Fruit fly (Drosophila melanogaster) whole organism, embryonic: ENCODE results near the gene CG5565.

Experiments used
- CG10147 ChIP-seq: fragments of 200-800 bp; sonication (Bioruptor generic); optimal IDR thresholded peaks from 2 replicates; lab custom pipeline; 2019; ENCODE audit warnings: missing biosample characterization, mild to moderate bottlenecking, missing genetic modification characterization, moderate library complexity
- CG10267 ChIP-seq: fragments of 200-800 bp; sonication (Bioruptor generic); optimal IDR thresholded peaks from 2 replicates; lab custom pipeline; 2018; ENCODE audit warnings: missing biosample characterization, mild to moderate bottlenecking, missing genetic modification characterization, moderate library complexity
- CG11247 ChIP-seq: fragments of 200-800 bp; sonication (Bioruptor generic); IDR thresholded peaks from 2 replicates; pipeline ENCODE4 v1.3.6; 2022; ENCODE audit warnings: missing biosample characterization, missing genetic modification characterization
- CG11723 ChIP-seq: fragments of 200-800 bp; sonication (Bioruptor generic); optimal IDR thresholded peaks from 2 replicates; lab custom pipeline; 2017; ENCODE audit warnings: missing biosample characterization, mild to moderate bottlenecking, missing genetic modification characterization
- CG12236 ChIP-seq: fragments of 200-800 bp; sonication (Bioruptor generic); optimal IDR thresholded peaks from 2 replicates; lab custom pipeline; 2016; ENCODE audit warnings: missing biosample characterization, missing genetic modification characterization
- CG12299 ChIP-seq: fragments of 200-800 bp; sonication (Bioruptor generic); optimal IDR thresholded peaks from 2 replicates; lab custom pipeline; 2018; ENCODE audit warnings: missing biosample characterization, mild to moderate bottlenecking, missing genetic modification characterization
- CG13424 ChIP-seq: fragments of 200-800 bp; sonication (Bioruptor generic); optimal IDR thresholded peaks from 2 replicates; lab custom pipeline; 2019; ENCODE audit warnings: missing biosample characterization, mild to moderate bottlenecking, missing genetic modification characterization, moderate library complexity
- CG14441 ChIP-seq: fragments of 200-800 bp; sonication (Bioruptor generic); IDR thresholded peaks from 2 replicates; pipeline ENCODE4 v1.3.6; 2022; ENCODE audit warnings: missing biosample characterization, missing genetic modification characterization
- CG15073 ChIP-seq: fragments of 200-800 bp; sonication (Bioruptor generic); optimal IDR thresholded peaks from 2 replicates; lab custom pipeline; 2016; ENCODE audit warnings: missing biosample characterization, missing genetic modification characterization
- CG15601 ChIP-seq: fragments of 200-800 bp; sonication (Bioruptor generic); optimal IDR thresholded peaks from 3 replicates; lab custom pipeline; 2019; ENCODE audit warnings: missing biosample characterization, mild to moderate bottlenecking, missing genetic modification characterization, moderate library complexity
- CG17912 ChIP-seq: fragments of 200-800 bp; sonication (Bioruptor generic); optimal IDR thresholded peaks from 2 replicates; lab custom pipeline; 2018; ENCODE audit warnings: missing biosample characterization, mild to moderate bottlenecking, missing genetic modification characterization
- CG33213 ChIP-seq: fragments of 200-800 bp; sonication (Bioruptor generic); optimal IDR thresholded peaks from 3 replicates; lab custom pipeline; 2016; ENCODE audit warnings: missing biosample characterization, missing genetic modification characterization
- CG6854 ChIP-seq: fragments of 200-800 bp; sonication (Bioruptor generic); optimal IDR thresholded peaks from 3 replicates; lab custom pipeline; 2017; ENCODE audit warnings: missing biosample characterization, mild to moderate bottlenecking, missing genetic modification characterization
- CG7556 ChIP-seq: fragments of 200-800 bp; sonication (Bioruptor generic); optimal IDR thresholded peaks from 2 replicates; lab custom pipeline; 2017; ENCODE audit warnings: missing biosample characterization, mild to moderate bottlenecking, missing genetic modification characterization
- CG8944 ChIP-seq: fragments of 200-800 bp; sonication (Bioruptor generic); optimal IDR thresholded peaks from 3 replicates; lab custom pipeline; 2016; ENCODE audit warnings: missing biosample characterization, missing genetic modification characterization
- CG9797 ChIP-seq: fragments of 200-800 bp; sonication (Bioruptor generic); optimal IDR thresholded peaks from 3 replicates; lab custom pipeline; 2018; ENCODE audit warnings: missing biosample characterization, mild to moderate bottlenecking, missing genetic modification characterization
- CoRest ChIP-seq: fragments of 200-800 bp; sonication (Bioruptor generic); optimal IDR thresholded peaks from 3 replicates; lab custom pipeline; 2018; ENCODE audit warnings: missing biosample characterization, mild to moderate bottlenecking, missing genetic modification characterization, moderate library complexity
- Doc3 ChIP-seq: fragments of 200-800 bp; sonication (Bioruptor generic); IDR thresholded peaks from 3 replicates; pipeline ENCODE4 v1.3.6; 2022; ENCODE audit warnings: missing biosample characterization, missing genetic modification characterization; ENCODE audit not compliant: partially characterized antibody
- Ets97D ChIP-seq: fragments of 200-800 bp; sonication (Bioruptor generic); optimal IDR thresholded peaks from 3 replicates; lab custom pipeline; 2016; ENCODE audit warnings: missing biosample characterization, missing genetic modification characterization
- H2.0 ChIP-seq: fragments of 200-800 bp; sonication (Bioruptor generic); IDR thresholded peaks from 2 replicates; pipeline ENCODE4 v1.3.6; 2022; ENCODE audit warnings: missing biosample characterization, missing genetic modification characterization
- Med ChIP-seq: fragments of 200-800 bp; sonication (Bioruptor generic); peaks from one replicate; lab custom pipeline; 2016; ENCODE audit warnings: missing biosample characterization, missing genetic modification characterization, mild to moderate bottlenecking, inconsistent platforms, moderate library complexity
- Meics ChIP-seq: fragments of 200-800 bp; sonication (Bioruptor generic); optimal IDR thresholded peaks from 2 replicates; lab custom pipeline; 2017; ENCODE audit warnings: missing biosample characterization, mild to moderate bottlenecking, missing genetic modification characterization
- Myb ChIP-seq: fragments of 200-800 bp; sonication (Bioruptor generic); optimal IDR thresholded peaks from 2 replicates; lab custom pipeline; 2016; ENCODE audit warnings: missing biosample characterization, missing genetic modification characterization
- NK7.1 ChIP-seq: fragments of 200-800 bp; sonication (Bioruptor generic); optimal IDR thresholded peaks from 3 replicates; lab custom pipeline; 2016; ENCODE audit warnings: missing biosample characterization, missing genetic modification characterization
- Nf-YC ChIP-seq: fragments of 200-800 bp; optimal IDR thresholded peaks from 3 replicates; lab custom pipeline; 2019; ENCODE audit warnings: missing biosample characterization, mild to moderate bottlenecking, missing genetic modification characterization, moderate library complexity
- Oaz ChIP-seq: fragments of 200-800 bp; sonication (Bioruptor generic); IDR thresholded peaks from 2 replicates; pipeline ENCODE4 v1.3.6; 2022; ENCODE audit warnings: missing biosample characterization, missing genetic modification characterization
- Ptx1 ChIP-seq: fragments of 200-800 bp; sonication (Bioruptor generic); IDR thresholded peaks from 2 replicates; pipeline ENCODE4 v1.3.6; 2022; ENCODE audit warnings: missing biosample characterization, missing genetic modification characterization
- Sox100B ChIP-seq: fragments of 200-800 bp; sonication (Bioruptor generic); optimal IDR thresholded peaks from 3 replicates; lab custom pipeline; 2018; ENCODE audit warnings: missing biosample characterization, mild to moderate bottlenecking, missing genetic modification characterization
- Xrp1 ChIP-seq: fragments of 200-800 bp; sonication (Bioruptor generic); IDR thresholded peaks from 2 replicates; pipeline ENCODE4 v1.3.6; 2022; ENCODE audit warnings: missing biosample characterization, missing genetic modification characterization
- bsh ChIP-seq, 2 experiments: fragments of 200-800 bp; sonication (Bioruptor generic); optimal IDR thresholded peaks; 2 replicates each; lab custom pipeline; 2017 to 2018; ENCODE audit warnings: mild to moderate bottlenecking in 2 of 2, missing biosample characterization in 2 of 2, missing genetic modification characterization in 2 of 2, moderate library complexity in 1 of 2
- corto ChIP-seq: fragments of 200-800 bp; sonication (Bioruptor generic); optimal IDR thresholded peaks from 2 replicates; lab custom pipeline; 2016; ENCODE audit warnings: missing biosample characterization, mild to moderate bottlenecking, missing genetic modification characterization, moderate library complexity
- dan ChIP-seq: fragments of 200-800 bp; sonication (Bioruptor generic); IDR thresholded peaks from 2 replicates; pipeline ENCODE4 v1.3.6; 2022; ENCODE audit warnings: missing biosample characterization, missing genetic modification characterization
- dmrt99B ChIP-seq: fragments of 200-800 bp; sonication (Bioruptor generic); optimal IDR thresholded peaks from 2 replicates; lab custom pipeline; 2018; ENCODE audit warnings: missing biosample characterization, mild to moderate bottlenecking, missing genetic modification characterization, moderate library complexity
- gem ChIP-seq: fragments of 200-800 bp; sonication (Bioruptor generic); optimal IDR thresholded peaks from 2 replicates; lab custom pipeline; 2019; ENCODE audit warnings: missing biosample characterization, mild to moderate bottlenecking, missing genetic modification characterization, moderate library complexity
- hb ChIP-seq: fragments of 200-800 bp; sonication (Bioruptor generic); IDR thresholded peaks from 3 replicates; pipeline ENCODE4 v1.3.6; 2022; ENCODE audit warnings: missing biosample characterization, missing genetic modification characterization; ENCODE audit not compliant: partially characterized antibody
- hth ChIP-seq: fragments of >200 bp; optimal IDR thresholded peaks from 2 replicates; lab custom pipeline; 2017; ENCODE audit warnings: inconsistent platforms
- jing ChIP-seq: fragments of 200-800 bp; sonication (Bioruptor generic); optimal IDR thresholded peaks from 2 replicates; lab custom pipeline; 2018; ENCODE audit warnings: missing biosample characterization, mild to moderate bottlenecking, missing genetic modification characterization
- knrl ChIP-seq: fragments of 200-800 bp; sonication (Bioruptor generic); IDR thresholded peaks from 3 replicates; pipeline ENCODE4 v1.3.6; 2022; ENCODE audit warnings: missing biosample characterization, missing genetic modification characterization; ENCODE audit not compliant: partially characterized antibody
- odd ChIP-seq: fragments of 200-800 bp; sonication (Bioruptor generic); optimal IDR thresholded peaks from 2 replicates; lab custom pipeline; 2017; ENCODE audit warnings: missing biosample characterization, mild to moderate bottlenecking, missing genetic modification characterization
- pfk ChIP-seq: fragments of 200-800 bp; sonication (Bioruptor generic); optimal IDR thresholded peaks from 2 replicates; lab custom pipeline; 2018; ENCODE audit warnings: missing biosample characterization, mild to moderate bottlenecking, missing genetic modification characterization, moderate library complexity
- sisA ChIP-seq: fragments of 200-800 bp; sonication (Bioruptor generic); IDR thresholded peaks from 2 replicates; pipeline ENCODE4 v1.3.6; 2022; ENCODE audit warnings: missing biosample characterization, missing genetic modification characterization
- ssp ChIP-seq: fragments of 200-800 bp; sonication (Bioruptor generic); IDR thresholded peaks from 2 replicates; pipeline ENCODE4 v1.3.6; 2022; ENCODE audit warnings: missing biosample characterization, missing genetic modification characterization
- tgo ChIP-seq: fragments of 200-800 bp; sonication (Bioruptor generic); IDR thresholded peaks from 3 replicates; pipeline ENCODE4 v1.3.6; 2022; ENCODE audit warnings: missing biosample characterization, missing genetic modification characterization
- tio ChIP-seq: fragments of 200-800 bp; sonication (Bioruptor generic); optimal IDR thresholded peaks from 2 replicates; lab custom pipeline; 2017; ENCODE audit warnings: missing biosample characterization, missing genetic modification characterization, inconsistent platforms
- twi ChIP-seq: fragments of 200-800 bp; optimal IDR thresholded peaks from 2 replicates; lab custom pipeline; 2019; ENCODE audit warnings: missing biosample characterization, mild to moderate bottlenecking, missing genetic modification characterization, moderate library complexity
- unpg ChIP-seq: fragments of 200-800 bp; sonication (Bioruptor generic); optimal IDR thresholded peaks from 3 replicates; lab custom pipeline; 2018; ENCODE audit warnings: missing biosample characterization, mild to moderate bottlenecking, missing genetic modification characterization, moderate library complexity
- vnd ChIP-seq: fragments of 200-800 bp; sonication (Bioruptor generic); IDR thresholded peaks from 3 replicates; pipeline ENCODE4 v1.3.6; 2022; ENCODE audit warnings: missing biosample characterization, missing genetic modification characterization; ENCODE audit not compliant: partially characterized antibody
- yki ChIP-seq: fragments of >200 bp; optimal IDR thresholded peaks from 3 replicates; lab custom pipeline; 2018
- zf30C ChIP-seq: fragments of 200-800 bp; sonication (Bioruptor generic); optimal IDR thresholded peaks from 3 replicates; lab custom pipeline; 2018; ENCODE audit warnings: missing biosample characterization, mild to moderate bottlenecking, missing genetic modification characterization
- zfh2 ChIP-seq: fragments of 200-800 bp; sonication (Bioruptor generic); optimal IDR thresholded peaks from 2 replicates; lab custom pipeline; 2016; ENCODE audit warnings: missing biosample characterization, missing genetic modification characterization

The CG5565 gene

DNA sequence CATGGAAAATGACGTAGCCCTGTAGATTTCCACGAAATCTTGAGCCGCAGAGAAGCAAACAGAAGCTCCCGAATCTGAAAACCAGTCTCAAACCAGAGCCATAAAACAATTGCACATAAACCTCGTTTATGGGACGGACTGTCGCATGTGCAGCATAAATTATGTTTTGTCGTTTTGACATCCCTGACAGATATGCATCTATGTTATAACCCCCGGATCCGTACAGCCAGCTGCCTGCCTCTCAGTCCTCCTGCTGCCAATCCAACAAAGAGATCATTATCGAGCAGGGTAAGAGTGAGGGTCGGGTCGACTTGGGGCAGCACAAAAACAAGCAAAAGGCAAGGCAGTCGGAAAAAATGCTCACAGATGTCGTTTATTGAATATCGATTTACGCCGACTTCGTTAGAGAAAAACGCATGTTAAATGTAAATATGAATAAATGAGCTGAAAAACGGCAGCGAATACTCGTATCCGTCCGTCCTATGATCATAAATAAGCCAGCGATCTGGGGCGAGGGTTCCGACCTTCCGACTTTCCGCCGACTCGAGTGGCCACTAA is 49.3 kb upstream of the CG5565 start (continued):
- TF ChIP-seq hb, result no peak
- TF ChIP-seq CG8944 (GFP tag; lab: Kevin White, UChicago), result no peak
- no peak for TF ChIP-seq dan (GFP tag; lab: Robert Waterston, UW)

DNA sequence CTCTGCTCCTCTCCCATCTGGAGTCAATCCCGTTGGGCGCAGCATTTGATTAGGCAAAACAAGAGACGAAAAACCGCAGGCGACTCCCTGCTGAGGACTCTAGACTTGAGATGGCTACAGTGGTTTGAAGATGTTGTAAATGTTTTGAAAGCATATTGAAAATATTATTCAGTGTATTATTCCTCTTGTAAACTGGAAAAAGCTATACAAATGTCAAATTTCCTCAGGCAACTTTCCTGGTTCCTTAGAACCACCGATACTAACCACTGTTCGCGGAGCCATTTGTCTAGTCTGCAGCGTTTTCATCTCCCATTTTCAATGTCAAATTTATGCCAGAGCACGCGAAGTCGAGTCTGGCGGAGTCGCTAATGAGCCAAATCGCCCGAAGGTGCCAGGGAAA is 47.0 kb upstream of the CG5565 start:
- TF ChIP-seq sisA (GFP tag; lab: Robert Waterston, UW) (no peak), odd (GFP tag; lab: Kevin White, UChicago) (no peak), zfh2 (GFP tag; lab: Kevin White, UChicago) (no peak), CG6854 (GFP tag; lab: Kevin White, UChicago) (no peak), tio (no peak), Xrp1 (peak; percentile 44; the same call in 1 of the 2 replicates), CG15073 (GFP tag; lab: Kevin White, UChicago) (no peak), CG10267 (no peak), unpg (GFP tag; lab: Kevin White, UChicago) (no peak), CG13424 (tag; lab: Kevin White, UChicago) (no peak), CG11723 (no peak), Ptx1 (GFP tag; lab: Robert Waterston, UW) (no peak), Myb (no peak), CG17912 (GFP tag; lab: Kevin White, UChicago) (no peak), corto (GFP tag; lab: Kevin White, UChicago) (no peak), CG12236 (no peak), CG12299 (tag; lab: Kevin White, UChicago) (no peak), pfk (GFP tag; lab: Kevin White, UChicago) (no peak), Ets97D (GFP tag; lab: Kevin White, UChicago) (no peak), Sox100B (no peak), tgo (GFP tag; lab: Robert Waterston, UW) (no peak), CG33213 (GFP tag; lab: Kevin White, UChicago) (no peak), Nf-YC (tag; lab: Kevin White, UChicago) (no peak), twi (tag; lab: Kevin White, UChicago) (peak; percentile 88), H2.0 (GFP tag; lab: Robert Waterston, UW) (0 out of 2 replicates have a peak, but pooled peaks have one; percentile 13), CG14441 (GFP tag; lab: Robert Waterston, UW) (peak; percentile 22; the same call in 1 of the 2 replicates), bsh (GFP tag; optimal IDR thresholded peaks at IDR 0.05; lab: Kevin White, UChicago) (no peak), gem (tag; lab: Kevin White, UChicago) (no peak), CG15601 (tag; lab: Kevin White, UChicago) (no peak), hth (lab: Kevin White, UChicago) (no peak), jing (GFP tag; lab: Kevin White, UChicago) (no peak), knrl (GFP tag; lab: Robert Waterston, UW) (no peak), CoRest (tag; lab: Kevin White, UChicago) (no peak), Oaz (GFP tag; lab: Robert Waterston, UW) (no peak), CG10147 (GFP tag; lab: Kevin White, UChicago) (no peak), zf30C (GFP tag; lab: Kevin White, UChicago) (no peak), Med (GFP tag; lab: Kevin White, UChicago) (peak; percentile 47), vnd (GFP tag; lab: Robert Waterston, UW) (no peak), CG11247 (GFP tag; lab: Robert Waterston, UW) (no peak), dmrt99B (tag; lab: Kevin White, UChicago) (peak; percentile 0), CG9797 (GFP tag; lab: Kevin White, UChicago) (no peak), NK7.1 (no peak), CG7556 (no peak), yki (lab: Kevin White, UChicago) (no peak), ssp (GFP tag; lab: Robert Waterston, UW) (no peak), Doc3 (GFP tag; lab: Robert Waterston, UW) (no peak), Meics (GFP tag; lab: Kevin White, UChicago) (no peak)
